Worm (Caenorhabditis elegans) whole organism, late embryonic: ENCODE results near the gene C43H6.6.

Experiments used
- C08G9.2 ChIP-seq: sonication (generic microtip); optimal IDR thresholded peaks from 2 replicates; lab custom pipeline; 2016; ENCODE audit warnings: mild to moderate bottlenecking, missing genetic modification characterization, moderate library complexity, missing compliant biosample characterization
- F13H6.1 ChIP-seq: sonication (generic microtip); optimal IDR thresholded peaks from 2 replicates; lab custom pipeline; 2016; ENCODE audit warnings: missing genetic modification characterization, missing compliant biosample characterization
- K02D7.2 ChIP-seq: sonication (generic microtip); optimal IDR thresholded peaks from 2 replicates; lab custom pipeline; 2017; ENCODE audit warnings: mild to moderate bottlenecking, missing genetic modification characterization, missing compliant biosample characterization
- K09A11.1 ChIP-seq: sonication (generic microtip); optimal IDR thresholded peaks from 2 replicates; lab custom pipeline; 2017; ENCODE audit warnings: antibody characterized with exemption, mild to moderate bottlenecking, missing genetic modification characterization, missing compliant biosample characterization; ENCODE audit not compliant: insufficient read depth
- Y22D7AL.16 ChIP-seq: sonication (generic microtip); optimal IDR thresholded peaks from 2 replicates; lab custom pipeline; 2016; ENCODE audit warnings: missing genetic modification characterization, missing compliant biosample characterization
- ceh-18 ChIP-seq: sonication (generic microtip); optimal IDR thresholded peaks from 2 replicates; lab custom pipeline; 2016; ENCODE audit warnings: missing genetic modification characterization, missing compliant biosample characterization
- ceh-19 ChIP-seq: fragments of 200-800 bp; sonication (Bioruptor generic); optimal IDR thresholded peaks from 2 replicates; lab custom pipeline; 2018; ENCODE audit warnings: mild to moderate bottlenecking, missing genetic modification characterization, missing compliant biosample characterization
- ceh-2 ChIP-seq: sonication (generic microtip); optimal IDR thresholded peaks from 2 replicates; lab custom pipeline; 2016; ENCODE audit warnings: missing genotype, missing genetic modification characterization, missing compliant biosample characterization
- ceh-22 ChIP-seq: sonication (generic microtip); optimal IDR thresholded peaks from 2 replicates; lab custom pipeline; 2017; ENCODE audit warnings: missing biosample characterization, missing genetic modification characterization
- ceh-48 ChIP-seq: sonication (generic microtip); optimal IDR thresholded peaks from 2 replicates; lab custom pipeline; 2016; ENCODE audit warnings: missing genetic modification characterization, inconsistent platforms, missing compliant biosample characterization
- ceh-6 ChIP-seq: fragments of 200-800 bp; sonication (Bioruptor generic); optimal IDR thresholded peaks from 2 replicates; lab custom pipeline; 2018; ENCODE audit warnings: mild to moderate bottlenecking, missing genetic modification characterization, missing compliant biosample characterization
- dve-1 ChIP-seq: sonication (generic microtip); optimal IDR thresholded peaks from 2 replicates; lab custom pipeline; 2017; ENCODE audit warnings: antibody characterized with exemption, mild to moderate bottlenecking, missing genetic modification characterization, missing compliant biosample characterization
- elt-2 ChIP-seq: sonication (generic microtip); optimal IDR thresholded peaks from 2 replicates; lab custom pipeline; 2016; ENCODE audit warnings: missing genetic modification reagents, missing genetic modification characterization, missing compliant biosample characterization
- eyg-1 ChIP-seq: sonication (generic microtip); optimal IDR thresholded peaks from 2 replicates; lab custom pipeline; 2016; ENCODE audit warnings: missing genotype, missing genetic modification characterization, missing compliant biosample characterization
- gmeb-2 ChIP-seq: sonication (generic microtip); optimal IDR thresholded peaks from 2 replicates; lab custom pipeline; 2016; ENCODE audit warnings: missing genetic modification characterization, inconsistent platforms, missing compliant biosample characterization
- hlh-15 ChIP-seq: sonication (generic microtip); optimal IDR thresholded peaks from 2 replicates; lab custom pipeline; 2016; ENCODE audit warnings: missing genetic modification characterization, missing compliant biosample characterization
- hlh-6 ChIP-seq: sonication (generic microtip); optimal IDR thresholded peaks from 2 replicates; lab custom pipeline; 2016; ENCODE audit warnings: missing genotype, missing genetic modification characterization, missing compliant biosample characterization
- nfya-1 ChIP-seq: sonication (generic microtip); optimal IDR thresholded peaks from 2 replicates; lab custom pipeline; 2017; ENCODE audit warnings: missing genetic modification characterization, mild to moderate bottlenecking, missing compliant biosample characterization, antibody characterized with exemption, moderate library complexity
- npax-4 ChIP-seq: sonication (generic microtip); optimal IDR thresholded peaks from 2 replicates; lab custom pipeline; 2016; ENCODE audit warnings: missing genetic modification characterization, missing compliant biosample characterization
- odd-2 ChIP-seq: sonication (generic microtip); optimal IDR thresholded peaks from 2 replicates; lab custom pipeline; 2017; ENCODE audit warnings: antibody characterized with exemption, mild to moderate bottlenecking, missing genetic modification characterization, missing compliant biosample characterization
- pag-3 ChIP-seq: sonication (generic microtip); optimal IDR thresholded peaks from 2 replicates; lab custom pipeline; 2016; ENCODE audit warnings: missing compliant biosample characterization, missing genetic modification characterization, borderline replicate concordance
- pat-9 ChIP-seq: fragments of 200-800 bp; sonication (Bioruptor generic); optimal IDR thresholded peaks from 2 replicates; lab custom pipeline; 2018; ENCODE audit warnings: mild to moderate bottlenecking, missing genetic modification characterization, moderate library complexity, missing compliant biosample characterization
- pax-1 ChIP-seq: fragments of 150-350 bp; optimal IDR thresholded peaks from 2 replicates; lab custom pipeline; 2014; ENCODE audit warnings: missing biosample characterization, missing genetic modification characterization
- pros-1 ChIP-seq: fragments of 150-350 bp; optimal IDR thresholded peaks from 2 replicates; lab custom pipeline; 2014; ENCODE audit warnings: missing biosample characterization, missing genetic modification reagents, missing genetic modification characterization
- ref-2 ChIP-seq: sonication (generic microtip); optimal IDR thresholded peaks from 2 replicates; lab custom pipeline; 2016; ENCODE audit warnings: missing genetic modification characterization, missing compliant biosample characterization
- rnt-1 ChIP-seq: sonication (generic microtip); optimal IDR thresholded peaks from 2 replicates; lab custom pipeline; 2016; ENCODE audit warnings: missing genetic modification characterization, missing compliant biosample characterization
- sdc-2 ChIP-seq: sonication (generic microtip); optimal IDR thresholded peaks from 2 replicates; lab custom pipeline; 2016; ENCODE audit warnings: missing genotype, missing genetic modification characterization, missing compliant biosample characterization
- sox-4 ChIP-seq: sonication (generic microtip); optimal IDR thresholded peaks from 2 replicates; lab custom pipeline; 2017; ENCODE audit warnings: mild to moderate bottlenecking, missing genetic modification characterization, inconsistent platforms, missing compliant biosample characterization
- tbx-2 ChIP-seq: sonication (generic microtip); optimal IDR thresholded peaks from 2 replicates; lab custom pipeline; 2016; ENCODE audit warnings: missing genetic modification characterization, missing compliant biosample characterization
- ttx-3 ChIP-seq: sonication (generic microtip); optimal IDR thresholded peaks from 2 replicates; lab custom pipeline; 2016; ENCODE audit warnings: missing genetic modification reagents, missing genetic modification characterization, missing compliant biosample characterization
- unc-3 ChIP-seq, 2 experiments: fragments of 200-800 bp in 1 of 2; sonication (Bioruptor generic) in 1 of 2; sonication (generic microtip) in 1 of 2; conservative IDR thresholded peaks in 1 of 2; optimal IDR thresholded peaks in 1 of 2; 2 replicates each; pipeline versions ENCODE4 v1.3.6 to Lab custom; 2016 to 2022; ENCODE audit warnings: missing compliant biosample characterization in 2 of 2, missing genetic modification characterization in 2 of 2, missing genetic modification reagents in 1 of 2
- unc-42 ChIP-seq: sonication (generic microtip); optimal IDR thresholded peaks from 2 replicates; lab custom pipeline; 2016; ENCODE audit warnings: missing genotype, missing genetic modification characterization, missing compliant biosample characterization
- unc-55 ChIP-seq: sonication (generic microtip); optimal IDR thresholded peaks from 2 replicates; lab custom pipeline; 2017; ENCODE audit warnings: missing biosample characterization, missing genetic modification reagents, missing genetic modification characterization
- unc-86 ChIP-seq: sonication (generic microtip); optimal IDR thresholded peaks from 2 replicates; lab custom pipeline; 2016; ENCODE audit warnings: missing genetic modification characterization, missing compliant biosample characterization

The C43H6.6 gene

DNA sequence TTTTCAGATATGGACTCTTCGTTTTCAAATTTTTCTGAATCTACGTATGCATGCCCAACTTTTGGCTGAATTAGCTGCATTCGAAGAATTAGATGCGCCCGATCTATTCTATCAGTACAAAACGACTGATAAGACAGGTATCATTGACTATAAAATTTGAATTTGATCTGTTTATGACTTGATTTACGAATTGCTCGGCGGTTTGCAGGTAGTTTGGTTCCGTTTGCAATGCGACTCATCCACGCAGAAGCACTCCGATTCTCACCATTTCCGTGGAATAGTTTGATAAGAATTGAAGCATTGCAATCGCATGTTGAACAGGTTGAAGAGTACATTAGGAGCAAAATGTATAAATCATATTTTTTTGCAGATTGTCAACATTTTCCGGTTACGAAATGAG lies 15.9 kb downstream of the C43H6.6 start:
- TF ChIP-seq unc-3 (GFP tag; conservative IDR thresholded peaks at IDR 0.05; lab: Robert Waterston, UW) (no peak), unc-3 (tag; optimal IDR thresholded peaks at IDR 0.05; lab: Kevin White, UChicago) (no peak), ceh-19 (GFP tag; lab: Kevin White, UChicago) (no peak)

DNA sequence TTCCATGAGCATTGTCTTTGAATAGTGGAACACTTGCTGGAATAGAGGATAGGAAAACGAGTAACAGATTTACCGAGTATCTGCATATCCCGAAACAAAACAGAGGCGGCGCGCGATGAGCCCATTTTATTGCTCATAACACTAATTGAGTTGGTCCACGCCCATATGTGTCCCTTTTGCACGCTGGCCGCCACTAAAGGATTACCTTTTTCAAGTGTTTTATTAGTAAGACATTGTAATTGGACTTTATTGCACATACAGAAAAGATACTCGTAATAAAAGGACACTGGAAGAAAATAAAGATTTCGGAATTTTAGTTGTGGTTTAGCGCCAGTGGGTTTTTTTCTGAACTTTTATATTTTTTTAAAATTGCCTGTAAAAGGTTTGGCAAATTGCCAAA lies 18.2 kb downstream of the C43H6.6 start, which contains the start of gene hlh-15:
hlh-15 (minus strand) TSS at position 101 of the 400 bp plus-strand sequence.
- TF ChIP-seq pat-9 (tag; lab: Kevin White, UChicago) (no peak), nfya-1 (tag; lab: Kevin White, UChicago) (no peak), tbx-2 (tag; lab: Kevin White, UChicago) (no peak), sdc-2 (tag; lab: Kevin White, UChicago) (no peak), odd-2 (tag; lab: Kevin White, UChicago) (no peak), F13H6.1 (tag; lab: Kevin White, UChicago) (no peak), ceh-19 (GFP tag; lab: Kevin White, UChicago) (no peak), hlh-15 (tag; lab: Kevin White, UChicago) (no peak), ceh-2 (tag; lab: Kevin White, UChicago) (no peak), ceh-6 (GFP tag; lab: Kevin White, UChicago) (no peak), rnt-1 (tag; lab: Kevin White, UChicago) (no peak), ceh-48 (tag; lab: Kevin White, UChicago) (no peak), pax-1 (no peak), sox-4 (tag; lab: Kevin White, UChicago) (no peak), ref-2 (tag; lab: Kevin White, UChicago) (no peak), ceh-18 (tag; lab: Kevin White, UChicago) (no peak), gmeb-2 (tag; lab: Kevin White, UChicago) (no peak), npax-4 (tag; lab: Kevin White, UChicago) (no peak), Y22D7AL.16 (tag; lab: Kevin White, UChicago) (no peak)

DNA sequence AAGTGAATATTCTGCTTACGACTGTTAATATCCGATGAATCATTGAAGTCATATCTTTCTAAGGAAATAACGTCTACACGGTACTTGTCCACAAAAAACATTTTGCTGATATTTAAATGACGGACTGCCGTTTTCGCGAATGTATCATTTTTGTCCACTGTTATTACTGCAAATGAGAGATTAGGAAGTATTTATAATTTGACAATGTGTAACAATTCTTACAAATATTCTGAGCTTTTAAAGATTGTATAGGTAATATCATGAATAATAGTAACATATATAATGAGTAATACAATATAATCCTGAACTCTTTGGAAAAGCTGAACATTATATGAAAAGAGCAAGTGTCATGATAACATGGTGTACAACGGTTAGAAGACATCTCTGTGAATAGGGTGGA lies 24.7 kb downstream of the C43H6.6 start, which contains the start of gene glr-7:
glr-7 (minus strand) TSS at position 101 of the 400 bp plus-strand sequence.
- TF ChIP-seq gmeb-2 (tag; lab: Kevin White, UChicago) (no peak), unc-3 (GFP tag; conservative IDR thresholded peaks at IDR 0.05; lab: Robert Waterston, UW) (no peak), unc-3 (tag; optimal IDR thresholded peaks at IDR 0.05; lab: Kevin White, UChicago) (no peak), dve-1 (no peak), ceh-22 (tag; lab: Kevin White, UChicago) (no peak), nfya-1 (tag; lab: Kevin White, UChicago) (no peak), eyg-1 (tag; lab: Kevin White, UChicago) (no peak), elt-2 (tag; lab: Kevin White, UChicago) (no peak), ceh-6 (GFP tag; lab: Kevin White, UChicago) (no peak), hlh-6 (no peak), ceh-18 (tag; lab: Kevin White, UChicago) (no peak), C08G9.2 (tag; lab: Kevin White, UChicago) (no peak)

DNA sequence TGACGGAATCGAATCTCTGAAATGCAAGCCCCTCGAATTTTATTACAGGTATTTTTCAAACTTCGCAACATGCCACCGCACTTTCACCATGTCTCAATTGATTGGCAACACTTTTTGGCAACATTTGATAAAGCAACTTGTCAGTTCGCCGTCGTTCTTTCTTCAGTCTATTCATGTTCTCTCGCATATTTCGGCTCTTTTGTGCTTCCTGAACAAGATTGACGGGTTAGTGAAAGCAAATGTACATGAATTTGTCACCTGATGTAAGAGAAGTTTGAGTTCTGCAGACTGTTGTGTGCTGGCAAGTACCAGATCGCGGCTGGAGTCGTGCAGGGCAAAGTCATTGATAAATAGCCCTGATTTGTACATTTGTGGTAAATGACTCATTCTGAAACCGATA lies 27.0 kb downstream of the C43H6.6 start:
- no peak for TF ChIP-seq ttx-3
- TF ChIP-seq pros-1 (tag; lab: Kevin White, UChicago): no peak
- TF ChIP-seq K09A11.1: no peak

DNA sequence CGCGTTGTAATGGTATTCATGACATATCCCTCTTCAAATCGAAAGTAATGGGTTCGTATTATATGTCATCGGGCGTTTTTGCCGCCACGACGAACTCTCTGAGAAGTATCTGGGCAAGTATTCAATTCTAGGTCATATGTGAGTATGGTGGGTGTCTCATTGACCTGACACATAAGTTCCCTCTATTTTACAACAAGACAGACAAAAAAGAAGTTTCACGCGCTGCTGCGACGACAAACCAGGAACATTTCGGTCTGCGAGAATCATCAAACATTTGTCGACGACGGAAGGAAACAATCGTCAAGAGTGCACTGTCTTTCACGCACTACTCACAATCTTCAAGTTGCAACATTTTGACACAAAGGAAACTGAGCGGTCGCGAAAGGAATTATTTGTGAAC lies 30.2 kb downstream of the C43H6.6 start:
- no peak for TF ChIP-seq elt-2 (tag; lab: Kevin White, UChicago)
- TF ChIP-seq rnt-1 (tag; lab: Kevin White, UChicago): no peak
- no peak for TF ChIP-seq ceh-2 (tag; lab: Kevin White, UChicago)
- TF ChIP-seq, all 69 proteins: peak for 0

DNA sequence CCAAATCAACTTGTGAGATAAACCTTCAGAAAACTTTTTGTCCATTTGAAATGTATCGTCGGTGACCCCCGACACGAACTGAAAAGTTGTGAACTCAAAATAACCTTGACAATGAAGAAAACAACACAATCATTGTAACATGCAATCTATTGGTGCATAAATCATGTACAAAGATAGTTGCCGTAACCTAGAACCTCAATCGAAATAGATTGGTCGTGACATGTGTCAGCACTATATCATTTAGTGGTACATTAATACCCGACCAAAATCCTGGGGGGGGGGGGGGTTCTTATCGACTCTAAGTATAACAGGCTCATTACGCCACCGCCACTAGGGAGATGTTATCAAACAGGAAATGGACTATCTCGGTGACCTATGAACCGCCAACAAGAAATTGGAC lies 31.8 kb downstream of the C43H6.6 start:
- TF ChIP-seq unc-55: peak; percentile 68
- no peak for TF ChIP-seq tbx-2 (tag; lab: Kevin White, UChicago)
- no peak for TF ChIP-seq K02D7.2 (tag; lab: Kevin White, UChicago)
- TF ChIP-seq hlh-6: no peak
- no peak for TF ChIP-seq unc-42 (tag; lab: Kevin White, UChicago)
- no peak for TF ChIP-seq unc-86 (tag; lab: Kevin White, UChicago)
- no peak for TF ChIP-seq pag-3 (tag; lab: Kevin White, UChicago)
